Fruit fly (Drosophila melanogaster) whole organism, embryonic: Measurements from ENCODE around the gene CG34008.
A peak's percentile ranks its signal among the peaks of the same experiment; 100 is the strongest.

ENCODE experiments used
- Atf6 ChIP-seq: fragments of 200-800 bp; sonication (Bioruptor generic); IDR thresholded peaks from 2 replicates; pipeline ENCODE4 v1.3.6; 2022; ENCODE audit warnings: missing biosample characterization, missing genetic modification characterization
- Bdp1 ChIP-seq: fragments of 200-800 bp; sonication (Bioruptor generic); optimal IDR thresholded peaks from 3 replicates; lab custom pipeline; 2016; ENCODE audit warnings: missing biosample characterization, missing genetic modification characterization
- CG10366 ChIP-seq: fragments of 200-800 bp; sonication (Bioruptor generic); IDR thresholded peaks from 2 replicates; pipeline ENCODE4 v1.3.6; 2022; ENCODE audit warnings: missing biosample characterization, missing genetic modification characterization
- CG10543 ChIP-seq: fragments of 200-800 bp; sonication (Bioruptor generic); optimal IDR thresholded peaks from 3 replicates; lab custom pipeline; 2017; ENCODE audit warnings: missing biosample characterization, mild to moderate bottlenecking, missing genetic modification characterization, moderate library complexity
- CG11093 ChIP-seq: fragments of 200-800 bp; sonication (Bioruptor generic); IDR thresholded peaks from 3 replicates; pipeline ENCODE4 v1.3.6; 2022; ENCODE audit warnings: missing biosample characterization, missing genetic modification characterization
- CG11247 ChIP-seq: fragments of 200-800 bp; sonication (Bioruptor generic); IDR thresholded peaks from 2 replicates; pipeline ENCODE4 v1.3.6; 2022; ENCODE audit warnings: missing biosample characterization, missing genetic modification characterization
- CG11456 ChIP-seq: fragments of 200-800 bp; sonication (Bioruptor generic); IDR thresholded peaks from 3 replicates; pipeline ENCODE4 v1.3.6; 2022; ENCODE audit warnings: missing biosample characterization, missing genetic modification characterization
- CG12219 ChIP-seq: fragments of 200-800 bp; sonication (Bioruptor generic); optimal IDR thresholded peaks from 3 replicates; lab custom pipeline; 2018; ENCODE audit warnings: missing biosample characterization, mild to moderate bottlenecking, missing genetic modification characterization
- CG12391 ChIP-seq: fragments of 200-800 bp; sonication (Bioruptor generic); optimal IDR thresholded peaks from 3 replicates; lab custom pipeline; 2018; ENCODE audit warnings: missing biosample characterization, mild to moderate bottlenecking, missing genetic modification characterization, moderate library complexity
- CG14050 ChIP-seq: fragments of 200-800 bp; sonication (Bioruptor generic); IDR thresholded peaks from 3 replicates; pipeline ENCODE4 v1.3.6; 2022; ENCODE audit warnings: missing biosample characterization, missing genetic modification characterization
- CG14860 ChIP-seq: fragments of 200-800 bp; sonication (Bioruptor generic); IDR thresholded peaks from 3 replicates; pipeline ENCODE4 v1.3.6; 2022; ENCODE audit warnings: missing biosample characterization, missing genetic modification characterization; ENCODE audit not compliant: partially characterized antibody
- CG15514 ChIP-seq: fragments of 200-800 bp; sonication (Bioruptor generic); optimal IDR thresholded peaks from 3 replicates; lab custom pipeline; 2017; ENCODE audit warnings: missing biosample characterization, missing genetic modification characterization, mild to moderate bottlenecking, moderate library complexity, missing genetic modification reagents
- CG17568 ChIP-seq: fragments of 200-800 bp; sonication (Bioruptor generic); optimal IDR thresholded peaks from 2 replicates; lab custom pipeline; 2018; ENCODE audit warnings: missing biosample characterization, mild to moderate bottlenecking, missing genetic modification characterization, moderate library complexity
- CG18476 ChIP-seq: fragments of 200-800 bp; sonication (Bioruptor generic); optimal IDR thresholded peaks from 2 replicates; lab custom pipeline; 2016; ENCODE audit warnings: missing biosample characterization, mild to moderate bottlenecking, missing genetic modification characterization
- CG31224 ChIP-seq: fragments of 200-800 bp; sonication (Bioruptor generic); IDR thresholded peaks from 2 replicates; pipeline ENCODE4 v1.3.6; 2022; ENCODE audit warnings: missing biosample characterization, missing genetic modification characterization
- CG32772 ChIP-seq: fragments of 200-800 bp; sonication (Bioruptor generic); IDR thresholded peaks from 2 replicates; pipeline ENCODE4 v1.3.6; 2022; ENCODE audit warnings: missing biosample characterization, missing genetic modification characterization
- CG3281 ChIP-seq: fragments of 200-800 bp; sonication (Bioruptor generic); optimal IDR thresholded peaks from 3 replicates; lab custom pipeline; 2017; ENCODE audit warnings: missing biosample characterization, mild to moderate bottlenecking, missing genetic modification characterization
- CG34376 ChIP-seq: fragments of 200-800 bp; sonication (Bioruptor generic); optimal IDR thresholded peaks from 2 replicates; lab custom pipeline; 2018; ENCODE audit warnings: missing biosample characterization, mild to moderate bottlenecking, missing genetic modification characterization
- CG4328 ChIP-seq: fragments of 200-800 bp; sonication (Bioruptor generic); optimal IDR thresholded peaks from 3 replicates; lab custom pipeline; 2017; ENCODE audit warnings: missing biosample characterization, missing genetic modification reagents, missing genetic modification characterization
- CG6765 ChIP-seq: fragments of 200-800 bp; sonication (Bioruptor generic); optimal IDR thresholded peaks from 3 replicates; lab custom pipeline; 2017; ENCODE audit warnings: missing biosample characterization, mild to moderate bottlenecking, missing genetic modification characterization
- CG7357 ChIP-seq: fragments of 200-800 bp; sonication (Bioruptor generic); IDR thresholded peaks from 3 replicates; pipeline ENCODE4 v1.3.6; 2022; ENCODE audit warnings: missing biosample characterization, missing genetic modification characterization
- CG7963 ChIP-seq: fragments of 200-800 bp; sonication (Bioruptor generic); IDR thresholded peaks from 3 replicates; pipeline ENCODE4 v1.3.6; 2022; ENCODE audit warnings: missing biosample characterization, missing genetic modification characterization; ENCODE audit not compliant: partially characterized antibody
- CG9876 ChIP-seq: fragments of 200-800 bp; sonication (Bioruptor generic); optimal IDR thresholded peaks from 2 replicates; lab custom pipeline; 2016; ENCODE audit warnings: missing biosample characterization, missing genetic modification characterization
- CkIIα-i1 ChIP-seq: fragments of 200-800 bp; sonication (Bioruptor generic); IDR thresholded peaks from 2 replicates; pipeline ENCODE4 v1.3.6; 2022; ENCODE audit warnings: missing biosample characterization, missing genetic modification characterization
- Fer1 ChIP-seq: fragments of 200-800 bp; sonication (Bioruptor generic); optimal IDR thresholded peaks from 2 replicates; lab custom pipeline; 2017; ENCODE audit warnings: missing biosample characterization, mild to moderate bottlenecking, missing genetic modification characterization
- HLHmδ ChIP-seq: fragments of 200-800 bp; sonication (Bioruptor generic); optimal IDR thresholded peaks from 2 replicates; lab custom pipeline; 2018; ENCODE audit warnings: missing biosample characterization, mild to moderate bottlenecking, missing genetic modification characterization, moderate library complexity
- MTF-1 ChIP-seq: fragments of 200-800 bp; sonication (Bioruptor generic); optimal IDR thresholded peaks from 2 replicates; lab custom pipeline; 2018; ENCODE audit warnings: missing biosample characterization, mild to moderate bottlenecking, missing genetic modification characterization, borderline replicate concordance
- Side ChIP-seq: fragments of 200-800 bp; sonication (Bioruptor generic); optimal IDR thresholded peaks from 2 replicates; lab custom pipeline; 2016; ENCODE audit warnings: missing biosample characterization, missing genetic modification characterization
- Sox102F ChIP-seq: fragments of 200-800 bp; sonication (Bioruptor generic); optimal IDR thresholded peaks from 2 replicates; lab custom pipeline; 2018; ENCODE audit warnings: missing biosample characterization, mild to moderate bottlenecking, missing genetic modification characterization, moderate library complexity
- Sry-δ ChIP-seq: fragments of 200-800 bp; sonication (Bioruptor generic); optimal IDR thresholded peaks from 2 replicates; lab custom pipeline; 2016; ENCODE audit warnings: missing biosample characterization, missing genetic modification characterization
- Usf ChIP-seq: fragments of 200-800 bp; sonication (Bioruptor generic); optimal IDR thresholded peaks from 2 replicates; lab custom pipeline; 2017; ENCODE audit warnings: missing genotype, missing biosample characterization, missing genetic modification characterization
- ash1 ChIP-seq: fragments of 200-800 bp; sonication (Bioruptor generic); optimal IDR thresholded peaks from 2 replicates; lab custom pipeline; 2018; ENCODE audit warnings: missing biosample characterization, mild to moderate bottlenecking, missing genetic modification characterization
- br ChIP-seq: fragments of >200 bp; optimal IDR thresholded peaks from 2 replicates; lab custom pipeline; 2017
- cad ChIP-seq: fragments of >200 bp; optimal IDR thresholded peaks from 2 replicates; lab custom pipeline; 2017; ENCODE audit warnings: missing biosample characterization, missing genetic modification characterization
- emc ChIP-seq: fragments of 200-800 bp; sonication (Bioruptor generic); optimal IDR thresholded peaks from 2 replicates; lab custom pipeline; 2016; ENCODE audit warnings: missing biosample characterization, missing genetic modification characterization
- exex ChIP-seq: fragments of 200-800 bp; sonication (Bioruptor generic); optimal IDR thresholded peaks from 4 replicates; lab custom pipeline; 2018; ENCODE audit warnings: missing biosample characterization, mild to moderate bottlenecking, missing genetic modification characterization, moderate library complexity
- ftz-f1 ChIP-seq: fragments of 200-800 bp; sonication (Bioruptor generic); optimal IDR thresholded peaks from 2 replicates; lab custom pipeline; 2016; ENCODE audit warnings: missing biosample characterization, missing genetic modification characterization
- insv ChIP-seq, 2 experiments: fragments of 200-800 bp; sonication (Bioruptor generic); optimal IDR thresholded peaks; 3 replicates each; lab custom pipeline; 2016 to 2018; ENCODE audit warnings: missing biosample characterization in 2 of 2, missing genetic modification characterization in 2 of 2
- jigr1 ChIP-seq: fragments of 200-800 bp; sonication (Bioruptor generic); IDR thresholded peaks from 3 replicates; pipeline ENCODE4 v1.3.6; 2022; ENCODE audit warnings: missing biosample characterization, missing genetic modification characterization
- lbe ChIP-seq: fragments of 200-800 bp; sonication (Bioruptor generic); optimal IDR thresholded peaks from 2 replicates; lab custom pipeline; 2016; ENCODE audit warnings: missing biosample characterization, mild to moderate bottlenecking, missing genetic modification characterization
- lov ChIP-seq, 2 experiments: fragments of 200-800 bp in 1 of 2; fragments of >200 bp in 1 of 2; sonication (Bioruptor generic) in 1 of 2; IDR thresholded peaks in 1 of 2; optimal IDR thresholded peaks in 1 of 2; 2 replicates in 1 of 2; 3 replicates in 1 of 2; pipeline versions ENCODE4 v1.3.6 to Lab custom; 2017 to 2022; ENCODE audit warnings: missing biosample characterization in 1 of 2, missing genetic modification characterization in 1 of 2
- nerfin-2 ChIP-seq: fragments of 200-800 bp; sonication (Bioruptor generic); IDR thresholded peaks from 2 replicates; pipeline ENCODE4 v1.3.6; 2022; ENCODE audit warnings: missing biosample characterization, missing genetic modification characterization; ENCODE audit not compliant: partially characterized antibody
- row ChIP-seq: fragments of 200-800 bp; sonication (Bioruptor generic); IDR thresholded peaks from 3 replicates; pipeline ENCODE4 v1.3.6; 2022; ENCODE audit warnings: missing biosample characterization, missing genetic modification characterization
- seq ChIP-seq: fragments of 200-800 bp; sonication (Bioruptor generic); IDR thresholded peaks from 2 replicates; pipeline ENCODE4 v1.3.6; 2022; ENCODE audit warnings: missing biosample characterization, missing genetic modification characterization
- sug ChIP-seq: fragments of 200-800 bp; optimal IDR thresholded peaks from 2 replicates; lab custom pipeline; 2019; ENCODE audit warnings: missing biosample characterization, mild to moderate bottlenecking, missing genetic modification characterization, moderate library complexity
- tll ChIP-seq, 2 experiments: fragments of 200-800 bp in 1 of 2; fragments of >200 bp in 1 of 2; sonication (Bioruptor generic) in 1 of 2; optimal IDR thresholded peaks; 2 replicates each; lab custom pipeline; 2017 to 2019; ENCODE audit warnings: missing biosample characterization in 2 of 2, missing genetic modification characterization in 2 of 2, mild to moderate bottlenecking in 1 of 2, moderate library complexity in 1 of 2
- toy ChIP-seq: fragments of 200-800 bp; sonication (Bioruptor generic); IDR thresholded peaks from 2 replicates; pipeline ENCODE4 v1.3.6; 2022; ENCODE audit warnings: missing biosample characterization, missing genetic modification characterization
- wdn ChIP-seq: fragments of 200-800 bp; sonication (Bioruptor generic); IDR thresholded peaks from 2 replicates; pipeline ENCODE4 v1.3.6; 2022; ENCODE audit warnings: missing biosample characterization, missing genetic modification characterization

Gene CG34008

DNA sequence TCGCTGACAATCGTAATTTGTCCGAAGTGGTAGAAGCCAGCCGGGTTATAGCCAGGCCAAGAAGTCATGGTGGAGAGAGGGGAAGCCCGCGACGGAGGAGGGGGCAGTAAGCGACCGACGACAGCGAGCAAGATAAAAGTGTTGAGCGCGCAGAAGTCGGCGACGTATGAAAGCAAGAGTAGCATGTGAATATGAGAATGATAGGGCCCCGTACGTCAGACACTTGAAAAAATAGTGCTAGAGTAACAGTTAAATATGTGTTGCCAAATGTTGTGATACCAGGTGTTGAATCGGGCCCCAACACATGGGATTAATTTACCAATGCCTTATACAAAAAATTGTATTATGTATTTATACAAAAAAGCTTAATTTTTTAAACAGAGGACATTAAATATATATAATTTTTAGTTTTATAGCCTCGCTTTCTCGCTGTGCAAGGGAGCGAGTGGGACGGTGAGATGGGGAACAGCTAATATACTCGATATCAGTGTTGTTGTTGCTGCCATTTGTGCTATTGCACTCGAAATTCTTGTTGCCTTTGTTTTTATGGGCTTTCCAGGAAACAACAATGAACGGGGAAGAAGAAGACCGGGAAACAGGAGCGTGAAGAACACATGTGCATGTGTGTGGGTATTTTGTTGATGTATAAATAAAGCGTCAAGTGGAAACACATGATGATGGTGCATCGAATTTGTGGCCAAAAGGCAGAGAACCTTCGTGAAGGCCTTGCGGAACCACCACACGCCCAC lies 31.3 kb downstream of the CG34008 start (continued):
- no peak for TF ChIP-seq Side (GFP tag; lab: Kevin White, UChicago)
- TF ChIP-seq row (GFP tag; lab: Robert Waterston, UW), result peak; percentile 97
- peak; percentile 80 for TF ChIP-seq CG7357 (GFP tag; lab: Robert Waterston, UW)
- TF ChIP-seq jigr1 (GFP tag; lab: Robert Waterston, UW), result peak; percentile 50; the same call in 1 of the 3 replicates
- TF ChIP-seq CG11093 (GFP tag; lab: Robert Waterston, UW), result peak; percentile 67; the same call in 2 of the 3 replicates
- TF ChIP-seq Sox102F (GFP tag; lab: Kevin White, UChicago), result peak; percentile 84
- peak; percentile 89 for TF ChIP-seq CG12391
- TF ChIP-seq CG9876 (GFP tag; lab: Kevin White, UChicago), result no peak
- peak; percentile 80 for TF ChIP-seq CG6765 (GFP tag; lab: Kevin White, UChicago)
- TF ChIP-seq CG14050, result peak; percentile 74
- peak; percentile 74 for TF ChIP-seq CG17568
- TF ChIP-seq MTF-1 (GFP tag; lab: Kevin White, UChicago), result peak; percentile 43
- TF ChIP-seq sug, result peak; percentile 87
- TF ChIP-seq Sry-δ (GFP tag; lab: Kevin White, UChicago), result no peak
- peak; percentile 67 for TF ChIP-seq CG15514 (GFP tag; lab: Kevin White, UChicago)
- no peak for TF ChIP-seq nerfin-2 (GFP tag; lab: Robert Waterston, UW)
- TF ChIP-seq CG11456 (GFP tag; lab: Robert Waterston, UW), result peak; percentile 78; the same call in 2 of the 3 replicates
- peak in 1 of 2 experiments; percentile 93 for TF ChIP-seq tll (GFP tag; optimal IDR thresholded peaks at IDR 0.05; lab: Kevin White, UChicago)
- TF ChIP-seq lov (optimal IDR thresholded peaks at IDR 0.05; lab: Kevin White, UChicago), result no peak
- no peak for TF ChIP-seq lov (GFP tag; IDR thresholded peaks at IDR 0.05; lab: Robert Waterston, UW)
- no peak for TF ChIP-seq HLHmδ (GFP tag; lab: Kevin White, UChicago)
- peak; percentile 53 for TF ChIP-seq CG12219 (GFP tag; lab: Kevin White, UChicago)
- no peak for TF ChIP-seq insv (GFP tag; optimal IDR thresholded peaks at IDR 0.05; lab: Kevin White, UChicago)
- TF ChIP-seq CG3281 (GFP tag; lab: Kevin White, UChicago), result peak; percentile 87
- peak; percentile 72 for TF ChIP-seq seq (GFP tag; lab: Robert Waterston, UW)
- no peak for TF ChIP-seq ash1 (GFP tag; lab: Kevin White, UChicago)
- peak; percentile 69; the same call in 1 of the 2 replicates for TF ChIP-seq toy (GFP tag; lab: Robert Waterston, UW)
- TF ChIP-seq Usf (GFP tag; lab: Kevin White, UChicago), result peak; percentile 76
- peak; percentile 61 for TF ChIP-seq CG18476
- peak; percentile 82 for TF ChIP-seq CG32772
- no peak for TF ChIP-seq wdn (GFP tag; lab: Robert Waterston, UW)
- TF ChIP-seq br (lab: Kevin White, UChicago), result no peak
- peak; percentile 76 for TF ChIP-seq CG11247 (GFP tag; lab: Robert Waterston, UW)
- no peak for TF ChIP-seq CG7963 (GFP tag; lab: Robert Waterston, UW)
- peak; percentile 73 for TF ChIP-seq CG4328 (GFP tag; lab: Kevin White, UChicago)
- TF ChIP-seq CG31224 (GFP tag; lab: Robert Waterston, UW), result peak; percentile 67; the same call in 1 of the 2 replicates
- TF ChIP-seq Fer1, result peak; percentile 92
- no peak for TF ChIP-seq emc (GFP tag; lab: Kevin White, UChicago)
- TF ChIP-seq CG10543 (GFP tag; lab: Kevin White, UChicago), result peak; percentile 90
- no peak for TF ChIP-seq ftz-f1 (GFP tag; lab: Kevin White, UChicago)
- peak; percentile 85 for TF ChIP-seq CG10366 (GFP tag; lab: Robert Waterston, UW)
- peak; percentile 23 for TF ChIP-seq Bdp1 (GFP tag; lab: Kevin White, UChicago)
- TF ChIP-seq lbe (GFP tag; lab: Kevin White, UChicago), result peak; percentile 63
- TF ChIP-seq CG14860, result no peak
- peak; percentile 24 for TF ChIP-seq cad (GFP tag; lab: Kevin White, UChicago)
- no peak for TF ChIP-seq CkIIα-i1 (GFP tag; lab: Robert Waterston, UW)
- TF ChIP-seq Atf6 (GFP tag; lab: Robert Waterston, UW), result peak; percentile 87
- TF ChIP-seq exex (tag; lab: Kevin White, UChicago), result peak; percentile 84
- TF ChIP-seq CG34376, result peak; percentile 69
